Worm (Caenorhabditis elegans) whole organism, late embryonic: ENCODE measurements around the gene Y25C1A.8.

Source experiments
- C38D4.7 ChIP-seq: fragments of 200-800 bp; sonication (Bioruptor generic); optimal IDR thresholded peaks from 2 replicates; lab custom pipeline; 2018; ENCODE audit warnings: mild to moderate bottlenecking, missing genetic modification characterization, moderate library complexity, missing compliant biosample characterization
- K02D7.2 ChIP-seq: sonication (generic microtip); optimal IDR thresholded peaks from 2 replicates; lab custom pipeline; 2017; ENCODE audit warnings: mild to moderate bottlenecking, missing genetic modification characterization, missing compliant biosample characterization
- K09A11.1 ChIP-seq: sonication (generic microtip); optimal IDR thresholded peaks from 2 replicates; lab custom pipeline; 2017; ENCODE audit warnings: antibody characterized with exemption, mild to moderate bottlenecking, missing genetic modification characterization, missing compliant biosample characterization; ENCODE audit not compliant: insufficient read depth
- T23F11.4 ChIP-seq: fragments of 200-800 bp; sonication (Bioruptor generic); optimal IDR thresholded peaks from 2 replicates; lab custom pipeline; 2018; ENCODE audit warnings: mild to moderate bottlenecking, missing genetic modification characterization, missing compliant biosample characterization
- ahr-1 ChIP-seq: sonication (generic microtip); optimal IDR thresholded peaks from 2 replicates; lab custom pipeline; 2016; ENCODE audit warnings: missing genetic modification characterization, missing compliant biosample characterization
- ama-1 ChIP-seq: fragments of 150-350 bp; optimal IDR thresholded peaks from 2 replicates; lab custom pipeline; 2014
- ceh-14 ChIP-seq: sonication (generic microtip); optimal IDR thresholded peaks from 2 replicates; lab custom pipeline; 2016; ENCODE audit warnings: missing genotype, missing genetic modification characterization, missing compliant biosample characterization
- ceh-19 ChIP-seq: fragments of 200-800 bp; sonication (Bioruptor generic); optimal IDR thresholded peaks from 2 replicates; lab custom pipeline; 2018; ENCODE audit warnings: mild to moderate bottlenecking, missing genetic modification characterization, missing compliant biosample characterization
- ceh-2 ChIP-seq: sonication (generic microtip); optimal IDR thresholded peaks from 2 replicates; lab custom pipeline; 2016; ENCODE audit warnings: missing genotype, missing genetic modification characterization, missing compliant biosample characterization
- ceh-22 ChIP-seq: sonication (generic microtip); optimal IDR thresholded peaks from 2 replicates; lab custom pipeline; 2017; ENCODE audit warnings: missing biosample characterization, missing genetic modification characterization
- ceh-30 ChIP-seq: fragments of 150-350 bp; optimal IDR thresholded peaks from 2 replicates; lab custom pipeline; 2014; ENCODE audit warnings: missing biosample characterization, missing genetic modification characterization
- ceh-31 ChIP-seq: sonication (generic microtip); optimal IDR thresholded peaks from 2 replicates; lab custom pipeline; 2016; ENCODE audit warnings: missing genetic modification characterization, missing compliant biosample characterization
- ceh-34 ChIP-seq: sonication (generic microtip); optimal IDR thresholded peaks from 2 replicates; lab custom pipeline; 2016; ENCODE audit warnings: mild to moderate bottlenecking, missing genetic modification characterization, missing compliant biosample characterization
- ceh-45 ChIP-seq: fragments of 200-800 bp; sonication (Bioruptor generic); IDR thresholded peaks from 2 replicates; pipeline ENCODE4 v1.3.6; 2022; ENCODE audit warnings: missing genetic modification reagents, missing genetic modification characterization, missing compliant biosample characterization
- ceh-9 ChIP-seq: sonication (generic microtip); optimal IDR thresholded peaks from 2 replicates; lab custom pipeline; 2016; ENCODE audit warnings: mild to moderate bottlenecking, missing genetic modification characterization, inconsistent platforms, missing compliant biosample characterization
- che-1 ChIP-seq: sonication (generic microtip); optimal IDR thresholded peaks from 2 replicates; lab custom pipeline; 2016; ENCODE audit warnings: mild to moderate bottlenecking, missing genetic modification characterization, missing compliant biosample characterization
- elt-4 ChIP-seq: sonication (generic microtip); optimal IDR thresholded peaks from 2 replicates; lab custom pipeline; 2016; ENCODE audit warnings: missing genetic modification characterization, missing compliant biosample characterization
- ets-4 ChIP-seq: sonication (generic microtip); optimal IDR thresholded peaks from 2 replicates; lab custom pipeline; 2016; ENCODE audit warnings: missing genetic modification characterization, missing compliant biosample characterization
- eyg-1 ChIP-seq: sonication (generic microtip); optimal IDR thresholded peaks from 2 replicates; lab custom pipeline; 2016; ENCODE audit warnings: missing genotype, missing genetic modification characterization, missing compliant biosample characterization
- fkh-10 ChIP-seq: fragments of 150-350 bp; optimal IDR thresholded peaks from 2 replicates; lab custom pipeline; 2014; ENCODE audit warnings: missing biosample characterization, missing genetic modification reagents, missing genetic modification characterization
- fkh-6 ChIP-seq: sonication (generic microtip); optimal IDR thresholded peaks from 2 replicates; lab custom pipeline; 2016; ENCODE audit warnings: missing genetic modification characterization, missing compliant biosample characterization
- gmeb-2 ChIP-seq: sonication (generic microtip); optimal IDR thresholded peaks from 2 replicates; lab custom pipeline; 2016; ENCODE audit warnings: missing genetic modification characterization, inconsistent platforms, missing compliant biosample characterization
- hlh-13 ChIP-seq: fragments of 200-800 bp; sonication (Bioruptor generic); optimal IDR thresholded peaks from 2 replicates; lab custom pipeline; 2018; ENCODE audit warnings: mild to moderate bottlenecking, missing genetic modification characterization, missing compliant biosample characterization
- hlh-8 ChIP-seq: sonication (generic microtip); optimal IDR thresholded peaks from 2 replicates; lab custom pipeline; 2016; ENCODE audit warnings: missing genotype, missing genetic modification characterization, missing compliant biosample characterization
- lin-11 ChIP-seq: fragments of 200-800 bp; sonication (Bioruptor generic); optimal IDR thresholded peaks from 2 replicates; lab custom pipeline; 2018; ENCODE audit warnings: mild to moderate bottlenecking, missing genetic modification characterization, missing compliant biosample characterization
- mec-3 ChIP-seq: sonication (generic microtip); optimal IDR thresholded peaks from 2 replicates; lab custom pipeline; 2016; ENCODE audit warnings: borderline replicate concordance, missing genetic modification characterization, missing compliant biosample characterization
- nhr-11 ChIP-seq: fragments of 150-350 bp; optimal IDR thresholded peaks from 2 replicates; lab custom pipeline; 2014; ENCODE audit warnings: missing biosample characterization, missing genetic modification characterization
- nhr-232 ChIP-seq: sonication (generic microtip); optimal IDR thresholded peaks from 2 replicates; lab custom pipeline; 2016; ENCODE audit warnings: missing genetic modification characterization, missing compliant biosample characterization
- npax-4 ChIP-seq: sonication (generic microtip); optimal IDR thresholded peaks from 2 replicates; lab custom pipeline; 2016; ENCODE audit warnings: missing genetic modification characterization, missing compliant biosample characterization
- odd-2 ChIP-seq: sonication (generic microtip); optimal IDR thresholded peaks from 2 replicates; lab custom pipeline; 2017; ENCODE audit warnings: antibody characterized with exemption, mild to moderate bottlenecking, missing genetic modification characterization, missing compliant biosample characterization
- pat-9 ChIP-seq: fragments of 200-800 bp; sonication (Bioruptor generic); optimal IDR thresholded peaks from 2 replicates; lab custom pipeline; 2018; ENCODE audit warnings: mild to moderate bottlenecking, missing genetic modification characterization, moderate library complexity, missing compliant biosample characterization
- pax-1 ChIP-seq: fragments of 150-350 bp; optimal IDR thresholded peaks from 2 replicates; lab custom pipeline; 2014; ENCODE audit warnings: missing biosample characterization, missing genetic modification characterization
- pha-2 ChIP-seq: sonication (generic microtip); optimal IDR thresholded peaks from 2 replicates; lab custom pipeline; 2017; ENCODE audit warnings: mild to moderate bottlenecking, missing genetic modification characterization, missing compliant biosample characterization
- pqm-1 ChIP-seq: sonication (generic microtip); optimal IDR thresholded peaks from 2 replicates; lab custom pipeline; 2016; ENCODE audit warnings: missing genetic modification characterization, missing compliant biosample characterization
- pros-1 ChIP-seq: fragments of 150-350 bp; optimal IDR thresholded peaks from 2 replicates; lab custom pipeline; 2014; ENCODE audit warnings: missing biosample characterization, missing genetic modification reagents, missing genetic modification characterization
- rnt-1 ChIP-seq: sonication (generic microtip); optimal IDR thresholded peaks from 2 replicates; lab custom pipeline; 2016; ENCODE audit warnings: missing genetic modification characterization, missing compliant biosample characterization
- sox-4 ChIP-seq: sonication (generic microtip); optimal IDR thresholded peaks from 2 replicates; lab custom pipeline; 2017; ENCODE audit warnings: mild to moderate bottlenecking, missing genetic modification characterization, inconsistent platforms, missing compliant biosample characterization
- ttx-3 ChIP-seq: sonication (generic microtip); optimal IDR thresholded peaks from 2 replicates; lab custom pipeline; 2016; ENCODE audit warnings: missing genetic modification reagents, missing genetic modification characterization, missing compliant biosample characterization
- unc-3 ChIP-seq, 2 experiments: fragments of 200-800 bp in 1 of 2; sonication (Bioruptor generic) in 1 of 2; sonication (generic microtip) in 1 of 2; conservative IDR thresholded peaks in 1 of 2; optimal IDR thresholded peaks in 1 of 2; 2 replicates each; pipeline versions ENCODE4 v1.3.6 to Lab custom; 2016 to 2022; ENCODE audit warnings: missing compliant biosample characterization in 2 of 2, missing genetic modification characterization in 2 of 2, missing genetic modification reagents in 1 of 2
- unc-42 ChIP-seq: sonication (generic microtip); optimal IDR thresholded peaks from 2 replicates; lab custom pipeline; 2016; ENCODE audit warnings: missing genotype, missing genetic modification characterization, missing compliant biosample characterization
- unc-86 ChIP-seq: sonication (generic microtip); optimal IDR thresholded peaks from 2 replicates; lab custom pipeline; 2016; ENCODE audit warnings: missing genetic modification characterization, missing compliant biosample characterization
- ztf-16 ChIP-seq: sonication (generic microtip); optimal IDR thresholded peaks from 2 replicates; lab custom pipeline; 2017; ENCODE audit warnings: missing genetic modification characterization, missing compliant biosample characterization

Gene Y25C1A.8

DNA sequence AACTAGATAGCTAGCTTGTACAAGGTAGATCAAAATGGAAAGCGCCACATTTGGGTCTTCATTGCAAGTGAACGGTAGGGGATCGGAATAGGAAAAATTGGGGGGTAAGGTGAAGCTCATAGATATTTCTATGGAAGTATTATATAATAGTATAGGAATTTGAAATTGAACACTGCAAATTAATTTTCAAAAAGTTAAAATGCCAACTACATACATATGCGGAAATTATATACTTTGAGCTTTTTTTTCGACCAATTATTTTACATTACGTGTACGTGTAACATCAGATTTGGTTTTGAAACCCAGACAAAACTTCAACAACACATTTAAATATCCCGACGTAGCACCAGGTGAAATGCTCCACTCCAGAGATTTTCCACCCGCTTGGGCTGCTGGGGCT is 19.3 kb upstream of the Y25C1A.8 start, which contains the start of gene srg-23:
srg-23 (minus strand) TSS at position 101 of the 400 bp plus-strand sequence.
- TF ChIP-seq eyg-1 (tag; lab: Kevin White, UChicago), result no peak
- no peak for TF ChIP-seq ceh-34
- no peak for TF ChIP-seq ttx-3 (tag; lab: Kevin White, UChicago)
- no peak for TF ChIP-seq ets-4 (tag; lab: Kevin White, UChicago)
- TF ChIP-seq pha-2 (tag; lab: Kevin White, UChicago), result no peak
- no peak for TF ChIP-seq hlh-13
- TF ChIP-seq sox-4, result no peak
- TF ChIP-seq ceh-30 (tag; lab: Kevin White, UChicago), result no peak
- TF ChIP-seq ceh-45 (GFP tag; lab: Robert Waterston, UW), result no peak
- TF ChIP-seq unc-42 (tag; lab: Kevin White, UChicago), result no peak
- no peak for TF ChIP-seq npax-4 (tag; lab: Kevin White, UChicago)
- TF ChIP-seq pat-9 (tag; lab: Kevin White, UChicago), result no peak
- no peak for TF ChIP-seq fkh-6 (tag; lab: Kevin White, UChicago)
- TF ChIP-seq fkh-10 (GFP tag; lab: Kevin White, UChicago), result no peak
- TF ChIP-seq T23F11.4 (GFP tag; lab: Kevin White, UChicago), result no peak

DNA sequence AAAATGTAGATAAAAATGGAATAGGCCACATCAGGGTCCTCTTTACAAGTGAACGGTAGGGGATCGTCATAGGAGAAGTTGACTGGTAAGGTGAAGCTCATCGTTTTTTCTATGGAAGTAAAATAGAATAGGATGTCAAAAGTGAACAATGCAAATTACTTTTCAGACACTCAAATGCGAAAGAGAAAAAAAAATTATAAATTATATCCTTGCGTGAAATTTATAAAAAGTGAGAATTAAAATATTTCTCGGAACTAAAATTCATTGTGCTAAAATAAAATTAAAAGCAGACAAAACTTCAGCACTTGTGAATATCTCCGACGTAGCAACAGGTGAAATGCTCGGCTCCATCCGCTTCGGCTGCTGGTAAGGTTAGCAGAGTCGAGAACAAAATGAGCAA is 16.6 kb upstream of the Y25C1A.8 start, which contains the start of gene srg-22:
srg-22 (minus strand) TSS at position 101 of the 400 bp plus-strand sequence.
- no peak for TF ChIP-seq gmeb-2
- TF ChIP-seq mec-3 (tag; lab: Kevin White, UChicago), result no peak
- TF ChIP-seq ceh-14, result no peak
- TF ChIP-seq rnt-1 (tag; lab: Kevin White, UChicago), result no peak
- TF ChIP-seq odd-2 (tag; lab: Kevin White, UChicago), result no peak
- TF ChIP-seq ztf-16, result no peak
- TF ChIP-seq ahr-1 (tag; lab: Kevin White, UChicago), result no peak
- TF ChIP-seq eyg-1 (tag; lab: Kevin White, UChicago), result no peak
- no peak for TF ChIP-seq ama-1 (lab: Kevin White, UChicago)
- no peak for TF ChIP-seq pax-1 (tag; lab: Kevin White, UChicago)
- TF ChIP-seq pat-9 (tag; lab: Kevin White, UChicago), result no peak
- TF ChIP-seq ceh-19 (GFP tag; lab: Kevin White, UChicago), result no peak
- TF ChIP-seq hlh-8 (tag; lab: Kevin White, UChicago), result no peak
- no peak for TF ChIP-seq T23F11.4 (GFP tag; lab: Kevin White, UChicago)
- no peak for TF ChIP-seq ttx-3 (tag; lab: Kevin White, UChicago)
- no peak for TF ChIP-seq che-1 (tag; lab: Kevin White, UChicago)
- no peak for TF ChIP-seq fkh-10 (GFP tag; lab: Kevin White, UChicago)
- no peak for TF ChIP-seq pha-2 (tag; lab: Kevin White, UChicago)
- no peak for TF ChIP-seq hlh-13
- TF ChIP-seq C38D4.7 (GFP tag; lab: Kevin White, UChicago), result no peak

DNA sequence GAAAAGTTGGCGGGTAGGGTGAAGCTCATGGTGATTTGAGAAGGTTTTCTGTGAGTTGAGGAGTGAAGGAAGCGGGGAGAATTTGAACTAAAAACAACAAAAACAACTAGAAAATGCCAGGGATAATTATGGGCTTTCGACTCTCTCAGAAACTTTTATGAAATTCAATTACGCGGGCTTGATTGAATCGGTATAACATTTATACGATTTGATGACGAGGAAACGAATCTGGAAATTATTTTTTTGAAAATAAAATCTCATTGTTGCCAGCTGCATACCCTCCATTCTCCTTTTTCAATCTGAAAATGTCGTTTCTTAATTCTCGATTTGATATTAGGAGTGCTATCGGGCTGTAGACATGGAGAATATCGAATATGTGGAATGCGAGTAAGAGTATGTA is 14.5 kb upstream of the Y25C1A.8 start, which contains the start of gene srg-21:
srg-21 (minus strand) TSS at position 101 of the 400 bp plus-strand sequence.
- TF ChIP-seq pros-1 (tag; lab: Kevin White, UChicago) (no peak), ztf-16 (no peak), ceh-34 (no peak), unc-86 (no peak), ceh-2 (tag; lab: Kevin White, UChicago) (no peak), ceh-9 (tag; lab: Kevin White, UChicago) (no peak), npax-4 (tag; lab: Kevin White, UChicago) (no peak), K09A11.1 (tag; lab: Kevin White, UChicago) (no peak), ttx-3 (tag; lab: Kevin White, UChicago) (no peak), che-1 (tag; lab: Kevin White, UChicago) (no peak), T23F11.4 (GFP tag; lab: Kevin White, UChicago) (no peak)
- TF ChIP-seq, all 69 proteins: peak for 0

DNA sequence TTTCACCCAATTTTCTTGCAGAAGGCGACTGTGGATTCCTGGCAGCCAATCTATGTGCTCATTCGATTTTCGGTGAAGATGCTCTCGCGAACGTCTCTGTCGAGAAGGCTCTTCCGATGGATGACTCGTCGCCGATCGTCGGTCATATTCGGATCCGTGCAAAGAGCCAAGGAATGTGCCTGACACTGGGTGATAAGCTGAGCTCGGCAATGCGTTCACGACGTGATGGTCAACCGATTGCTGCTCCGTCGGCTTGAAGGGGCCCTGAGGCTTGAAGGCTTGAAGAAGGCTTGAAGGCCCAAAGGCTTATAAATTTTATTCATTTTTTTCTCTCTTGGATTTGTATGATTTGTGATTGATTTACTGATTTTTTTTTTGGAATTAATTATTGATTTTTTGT is 10.4 kb upstream of the Y25C1A.8 start:
- TF ChIP-seq fkh-10 (GFP tag; lab: Kevin White, UChicago), result no peak
- TF ChIP-seq K09A11.1 (tag; lab: Kevin White, UChicago), result no peak
- TF ChIP-seq nhr-11 (tag; lab: Kevin White, UChicago), result no peak
- no peak for TF ChIP-seq ceh-31 (tag; lab: Kevin White, UChicago)
- no peak for TF ChIP-seq ceh-9 (tag; lab: Kevin White, UChicago)
- no peak for TF ChIP-seq unc-42 (tag; lab: Kevin White, UChicago)
- TF ChIP-seq pqm-1 (tag; lab: Kevin White, UChicago), result no peak
- no peak for TF ChIP-seq hlh-13
- TF ChIP-seq eyg-1 (tag; lab: Kevin White, UChicago), result no peak
- TF ChIP-seq odd-2 (tag; lab: Kevin White, UChicago), result no peak
- TF ChIP-seq pha-2 (tag; lab: Kevin White, UChicago), result no peak
- TF ChIP-seq lin-11, result no peak
- TF ChIP-seq nhr-232, result no peak
- no peak for TF ChIP-seq elt-4 (tag; lab: Kevin White, UChicago)
- TF ChIP-seq K02D7.2 (tag; lab: Kevin White, UChicago), result no peak
- no peak for TF ChIP-seq unc-3 (GFP tag; conservative IDR thresholded peaks at IDR 0.05; lab: Robert Waterston, UW)
- no peak for TF ChIP-seq unc-3 (tag; optimal IDR thresholded peaks at IDR 0.05; lab: Kevin White, UChicago)
- no peak for TF ChIP-seq ahr-1 (tag; lab: Kevin White, UChicago)
- no peak for TF ChIP-seq ceh-22 (tag; lab: Kevin White, UChicago)
